Fruit fly (Drosophila melanogaster) whole organism, prepupa: ENCODE data around the gene CG15201.

Experiments
- Blimp-1 ChIP-seq: fragments of 200-800 bp; sonication (Bioruptor generic); optimal IDR thresholded peaks from 3 replicates; lab custom pipeline; 2017; ENCODE audit warnings: missing biosample characterization, missing genetic modification characterization, mild to moderate bottlenecking, moderate library complexity, missing genetic modification reagents
- CG10631 ChIP-seq: fragments of 200-800 bp; sonication (Bioruptor generic); optimal IDR thresholded peaks from 2 replicates; lab custom pipeline; 2016; ENCODE audit warnings: missing biosample characterization, missing genetic modification characterization
- CG11294 ChIP-seq: fragments of 200-800 bp; sonication (Bioruptor generic); IDR thresholded peaks from 2 replicates; pipeline ENCODE4 v1.3.6; 2022; ENCODE audit warnings: missing biosample characterization, missing genetic modification characterization
- CG11762 ChIP-seq: fragments of 200-800 bp; sonication (Bioruptor generic); optimal IDR thresholded peaks from 3 replicates; lab custom pipeline; 2016; ENCODE audit warnings: missing biosample characterization, missing genetic modification characterization; ENCODE audit not compliant: insufficient read depth
- CG15336 ChIP-seq: fragments of 200-800 bp; sonication (Bioruptor generic); IDR thresholded peaks from 2 replicates; pipeline ENCODE4 v1.3.6; 2022; ENCODE audit warnings: missing biosample characterization, missing genetic modification characterization
- CG16779 ChIP-seq: fragments of 200-800 bp; sonication (Bioruptor generic); optimal IDR thresholded peaks from 3 replicates; lab custom pipeline; 2017; ENCODE audit warnings: missing biosample characterization, mild to moderate bottlenecking, missing genetic modification characterization
- CG3032 ChIP-seq: fragments of 200-800 bp; optimal IDR thresholded peaks from 2 replicates; lab custom pipeline; 2019; ENCODE audit warnings: missing biosample characterization, mild to moderate bottlenecking, missing genetic modification characterization, moderate library complexity
- CG31627 ChIP-seq: fragments of 200-800 bp; sonication (Bioruptor generic); optimal IDR thresholded peaks from 3 replicates; lab custom pipeline; 2016; ENCODE audit warnings: missing biosample characterization, missing genetic modification characterization
- CG3919 ChIP-seq: fragments of 200-800 bp; sonication (Bioruptor generic); optimal IDR thresholded peaks from 3 replicates; lab custom pipeline; 2016; ENCODE audit warnings: missing biosample characterization, missing genetic modification characterization
- CG4318 ChIP-seq: fragments of 200-800 bp; sonication (Bioruptor generic); optimal IDR thresholded peaks from 3 replicates; lab custom pipeline; 2017; ENCODE audit warnings: missing biosample characterization, mild to moderate bottlenecking, missing genetic modification characterization
- CG6163 ChIP-seq: fragments of 200-800 bp; sonication (Bioruptor generic); IDR thresholded peaks from 3 replicates; pipeline ENCODE4 v1.3.6; 2022; ENCODE audit warnings: missing biosample characterization, missing genetic modification characterization
- CG6276 ChIP-seq: fragments of 200-800 bp; sonication (Bioruptor generic); optimal IDR thresholded peaks from 2 replicates; lab custom pipeline; 2017; ENCODE audit warnings: missing biosample characterization, mild to moderate bottlenecking, missing genetic modification characterization
- CG6808 ChIP-seq: fragments of 200-800 bp; sonication (Bioruptor generic); optimal IDR thresholded peaks from 3 replicates; lab custom pipeline; 2017; ENCODE audit warnings: missing biosample characterization, missing genetic modification characterization, mild to moderate bottlenecking, moderate library complexity, missing genetic modification reagents
- CG6854 ChIP-seq: fragments of 200-800 bp; sonication (Bioruptor generic); optimal IDR thresholded peaks from 2 replicates; lab custom pipeline; 2017; ENCODE audit warnings: missing biosample characterization, mild to moderate bottlenecking, missing genetic modification characterization
- CG8119 ChIP-seq: fragments of 200-800 bp; sonication (Bioruptor generic); IDR thresholded peaks from 3 replicates; pipeline ENCODE4 v1.3.6; 2022; ENCODE audit warnings: missing biosample characterization, missing genetic modification characterization
- CG8319 ChIP-seq: fragments of 200-800 bp; sonication (Bioruptor generic); optimal IDR thresholded peaks from 3 replicates; lab custom pipeline; 2016; ENCODE audit warnings: missing biosample characterization, missing genetic modification characterization
- CG8632 ChIP-seq: fragments of 200-800 bp; sonication (Bioruptor generic); optimal IDR thresholded peaks from 3 replicates; lab custom pipeline; 2016; ENCODE audit warnings: missing biosample characterization, missing genetic modification characterization
- Eip78C ChIP-seq: fragments of 200-800 bp; sonication (Bioruptor generic); peaks from one replicate; lab custom pipeline; 2016; ENCODE audit warnings: missing biosample characterization, missing genetic modification characterization
- Eip93F ChIP-seq: fragments of 200-800 bp; sonication (Bioruptor generic); optimal IDR thresholded peaks from 2 replicates; lab custom pipeline; 2016; ENCODE audit warnings: missing biosample characterization, mild to moderate bottlenecking, missing genetic modification characterization
- Ets21C ChIP-seq: fragments of 200-800 bp; sonication (Bioruptor generic); optimal IDR thresholded peaks from 3 replicates; lab custom pipeline; 2016; ENCODE audit warnings: missing biosample characterization, missing genetic modification characterization
- Gug ChIP-seq: fragments of 200-800 bp; sonication (Bioruptor generic); IDR thresholded peaks from 2 replicates; pipeline ENCODE4 v1.3.6; 2022; ENCODE audit warnings: missing biosample characterization, missing genetic modification characterization
- Hr38 ChIP-seq: sonication (Bioruptor generic); optimal IDR thresholded peaks from 2 replicates; lab custom pipeline; 2016; ENCODE audit warnings: missing biosample characterization, missing genetic modification characterization
- Lpt ChIP-seq: fragments of 200-800 bp; sonication (Bioruptor generic); optimal IDR thresholded peaks from 3 replicates; lab custom pipeline; 2016; ENCODE audit warnings: missing biosample characterization, missing genetic modification characterization
- Met ChIP-seq: fragments of 200-800 bp; sonication (Bioruptor generic); optimal IDR thresholded peaks from 3 replicates; lab custom pipeline; 2016; ENCODE audit warnings: missing biosample characterization, missing genetic modification characterization
- Smox ChIP-seq: fragments of 200-800 bp; sonication (Bioruptor generic); optimal IDR thresholded peaks from 3 replicates; lab custom pipeline; 2016; ENCODE audit warnings: missing biosample characterization, missing genetic modification characterization
- Sox102F ChIP-seq: fragments of 200-800 bp; sonication (Bioruptor generic); optimal IDR thresholded peaks from 2 replicates; lab custom pipeline; 2016; ENCODE audit warnings: missing biosample characterization, mild to moderate bottlenecking, missing genetic modification characterization
- Sox14 ChIP-seq: fragments of 200-800 bp; sonication (Bioruptor generic); optimal IDR thresholded peaks from 3 replicates; lab custom pipeline; 2016; ENCODE audit warnings: missing biosample characterization, missing genetic modification characterization
- Sox15 ChIP-seq: fragments of 200-800 bp; sonication (Bioruptor generic); optimal IDR thresholded peaks from 3 replicates; lab custom pipeline; 2016; ENCODE audit warnings: missing biosample characterization, missing genetic modification characterization
- achi ChIP-seq: fragments of 200-800 bp; sonication (Bioruptor generic); optimal IDR thresholded peaks from 3 replicates; lab custom pipeline; 2016; ENCODE audit warnings: missing biosample characterization, missing genetic modification characterization
- acj6 ChIP-seq: fragments of 200-800 bp; sonication (Bioruptor generic); optimal IDR thresholded peaks from 3 replicates; lab custom pipeline; 2016; ENCODE audit warnings: missing biosample characterization, missing genetic modification characterization
- dsx ChIP-seq: fragments of 200-800 bp; optimal IDR thresholded peaks from 3 replicates; lab custom pipeline; 2019; ENCODE audit warnings: missing biosample characterization, mild to moderate bottlenecking, missing genetic modification characterization, moderate library complexity; ENCODE audit not compliant: poor library complexity, severe bottlenecking
- eg ChIP-seq: fragments of 200-800 bp; sonication (Bioruptor generic); IDR thresholded peaks from 3 replicates; pipeline ENCODE4 v1.3.6; 2022; ENCODE audit warnings: missing biosample characterization, missing genetic modification characterization
- fd59A ChIP-seq: fragments of 200-800 bp; sonication (Bioruptor generic); optimal IDR thresholded peaks from 2 replicates; lab custom pipeline; 2017; ENCODE audit warnings: missing biosample characterization, mild to moderate bottlenecking, missing genetic modification characterization, missing genetic modification reagents
- fd85E ChIP-seq: fragments of 200-800 bp; sonication (Bioruptor generic); optimal IDR thresholded peaks from 3 replicates; lab custom pipeline; 2016; ENCODE audit warnings: missing biosample characterization, missing genetic modification characterization
- lz ChIP-seq: fragments of 200-800 bp; sonication (Bioruptor generic); optimal IDR thresholded peaks from 3 replicates; lab custom pipeline; 2016; ENCODE audit warnings: missing biosample characterization, missing genetic modification characterization
- pdm3 ChIP-seq: fragments of 200-800 bp; sonication (Bioruptor generic); optimal IDR thresholded peaks from 3 replicates; lab custom pipeline; 2016; ENCODE audit warnings: missing biosample characterization, missing genetic modification characterization
- salr ChIP-seq, 2 experiments: fragments of 200-800 bp; sonication (Bioruptor generic); optimal IDR thresholded peaks; 3 replicates each; lab custom pipeline; 2016 to 2018; ENCODE audit warnings: missing biosample characterization in 2 of 2, missing genetic modification characterization in 2 of 2, mild to moderate bottlenecking in 1 of 2
- spab ChIP-seq: fragments of 200-800 bp; sonication (Bioruptor generic); optimal IDR thresholded peaks from 2 replicates; lab custom pipeline; 2017; ENCODE audit warnings: missing biosample characterization, mild to moderate bottlenecking, missing genetic modification characterization, missing genetic modification reagents
- ss ChIP-seq, 2 experiments: fragments of 200-800 bp; sonication (Bioruptor generic); optimal IDR thresholded peaks; 2 replicates in 1 of 2; 3 replicates in 1 of 2; lab custom pipeline; 2017 to 2018; ENCODE audit warnings: mild to moderate bottlenecking in 2 of 2, missing biosample characterization in 2 of 2, missing genetic modification characterization in 2 of 2, moderate library complexity in 1 of 2
- svp ChIP-seq: fragments of 200-800 bp; sonication (Bioruptor generic); peaks from one replicate; lab custom pipeline; 2016; ENCODE audit warnings: missing biosample characterization, missing genetic modification characterization
- topi ChIP-seq: fragments of 200-800 bp; sonication (Bioruptor generic); optimal IDR thresholded peaks from 3 replicates; lab custom pipeline; 2016; ENCODE audit warnings: missing biosample characterization, missing genetic modification characterization
- vri ChIP-seq: fragments of 200-800 bp; sonication (Bioruptor generic); optimal IDR thresholded peaks from 3 replicates; lab custom pipeline; 2016; ENCODE audit warnings: missing biosample characterization, mild to moderate bottlenecking, missing genetic modification characterization

The CG15201 gene

DNA sequence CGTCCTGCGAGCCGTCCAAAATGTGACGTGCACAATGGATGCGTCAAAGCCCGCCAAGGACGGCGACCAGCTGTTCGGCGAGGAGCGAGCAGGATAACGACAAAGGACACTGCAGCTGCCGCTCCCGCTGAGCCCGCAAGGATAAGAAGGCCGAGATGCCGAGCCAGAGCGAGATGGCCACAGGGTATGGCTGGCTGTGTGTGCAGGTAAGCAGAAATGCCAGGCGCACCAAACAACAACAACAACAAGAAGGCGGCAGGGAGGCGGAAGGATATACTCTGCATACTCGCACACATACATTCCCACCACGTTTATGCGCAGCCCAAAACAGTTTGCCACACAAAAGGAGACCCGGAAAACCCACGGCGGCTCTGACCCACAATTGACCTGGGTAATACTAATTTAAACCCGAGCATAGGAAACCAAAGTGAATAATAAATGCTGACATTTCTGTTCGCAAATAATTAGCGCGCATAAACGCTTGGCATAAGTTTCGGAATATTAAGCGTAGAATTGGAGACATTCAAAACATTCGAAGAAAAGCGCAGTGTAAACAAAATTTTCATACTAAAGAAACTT is 2.8 kb downstream of the CG15201 start (continued):
- TF ChIP-seq fd85E: no peak
- no peak for TF ChIP-seq Sox15
- TF ChIP-seq CG3032 (tag; lab: Kevin White, UChicago): peak; percentile 29
- TF ChIP-seq ss (GFP tag; optimal IDR thresholded peaks at IDR 0.05; lab: Kevin White, UChicago): peak in 1 of 2 experiments; percentile 61
- TF ChIP-seq Hr38 (GFP tag; lab: Kevin White, UChicago): no peak
- TF ChIP-seq Sox14: peak; percentile 7
- peak; percentile 8 for TF ChIP-seq Smox (GFP tag; lab: Kevin White, UChicago)
- no peak for TF ChIP-seq spab (GFP tag; lab: Kevin White, UChicago)

dm6 chrX:11147553-11148067 is 3.7 kb downstream of the CG15201 start:
- TF ChIP-seq Met (GFP tag; lab: Kevin White, UChicago) (no peak), CG6808 (GFP tag; lab: Kevin White, UChicago) (peak; percentile 3), Sox102F (GFP tag; lab: Kevin White, UChicago) (peak; percentile 1), CG8119 (GFP tag; lab: Robert Waterston, UW) (peak; percentile 28; the same call in 1 of the 3 replicates), Eip78C (GFP tag; lab: Kevin White, UChicago) (peak; percentile 30), topi (no peak), CG15336 (GFP tag; lab: Robert Waterston, UW) (0 out of 2 replicates have a peak, but pooled peaks have one; percentile 7), CG8319 (GFP tag; lab: Kevin White, UChicago) (no peak), dsx (GFP tag; lab: Kevin White, UChicago) (no peak), fd59A (GFP tag; lab: Kevin White, UChicago) (no peak), CG6276 (peak; percentile 13), vri (GFP tag; lab: Kevin White, UChicago) (no peak), CG6163 (GFP tag; lab: Robert Waterston, UW) (0 out of 3 replicates have a peak, but pooled peaks have one; percentile 5), CG10631 (no peak), CG11762 (GFP tag; lab: Kevin White, UChicago) (no peak)

DNA sequence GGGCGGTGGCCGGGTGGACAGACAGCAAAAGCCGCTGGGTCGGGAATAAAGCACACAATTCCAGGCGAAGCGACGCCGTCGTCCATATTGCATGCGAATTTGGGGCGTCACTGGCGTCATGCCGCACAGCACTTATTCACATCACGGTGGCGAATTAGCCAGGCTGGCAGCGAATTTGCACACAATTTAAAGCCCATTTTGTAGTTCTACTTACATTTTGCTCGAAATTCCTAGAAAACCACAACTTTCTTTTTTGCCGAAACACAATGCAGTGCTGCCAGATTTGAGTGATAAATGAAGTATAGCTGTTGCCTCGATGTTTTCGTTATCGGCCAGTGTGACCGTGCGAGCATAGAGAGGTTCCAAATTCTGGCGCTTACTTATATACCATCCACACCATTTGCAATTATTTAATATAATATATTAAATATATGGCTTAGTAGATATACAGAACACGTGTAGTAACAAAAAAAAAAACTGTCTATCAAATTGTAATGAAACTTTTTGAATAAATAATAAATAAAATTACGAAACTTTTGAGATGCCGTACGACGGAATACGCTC is 4.4 kb downstream of the CG15201 start, which contains the start of gene Ran:
Gene Ran, minus strand, starts transcription at position 445 of the 564 bp plus-strand sequence.
- no peak for TF ChIP-seq Smox (GFP tag; lab: Kevin White, UChicago)
- TF ChIP-seq eg (GFP tag; lab: Robert Waterston, UW): 0 out of 3 replicates have a peak, but pooled peaks have one; percentile 15
- TF ChIP-seq CG6163 (GFP tag; lab: Robert Waterston, UW): peak; percentile 34; the same call in 1 of the 3 replicates
- peak; percentile 44 for TF ChIP-seq CG6854 (GFP tag; lab: Kevin White, UChicago)
- TF ChIP-seq svp (GFP tag; lab: Kevin White, UChicago): peak; percentile 24

DNA sequence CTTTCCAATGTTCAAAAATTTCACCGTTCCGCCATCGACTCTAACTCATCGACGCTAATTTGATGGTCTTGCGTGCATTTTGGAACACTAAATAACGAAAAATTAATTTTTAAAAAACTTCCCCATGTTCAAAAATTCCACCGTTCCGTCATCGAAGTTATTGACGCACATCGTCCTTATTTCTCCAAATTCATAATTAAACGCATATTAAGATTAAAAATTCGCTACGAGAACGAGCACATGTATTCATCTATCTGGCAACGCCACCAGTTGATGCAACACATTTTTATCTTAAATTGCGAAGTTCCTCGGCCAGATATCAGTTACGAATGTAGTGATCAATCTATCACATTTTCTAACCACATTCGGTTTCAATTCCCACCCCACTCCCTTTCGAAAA is 5.3 kb downstream of the CG15201 start, which contains the start of gene Lint-1:
Gene Lint-1, plus strand, starts transcription at position 123 of the 400 bp plus-strand sequence.
- TF ChIP-seq fd85E (no peak), CG4318 (GFP tag; lab: Kevin White, UChicago) (no peak), salr (GFP tag; optimal IDR thresholded peaks at IDR 0.05; lab: Kevin White, UChicago) (no peak), CG8119 (GFP tag; lab: Robert Waterston, UW) (no peak), Sox102F (GFP tag; lab: Kevin White, UChicago) (peak; percentile 13), CG3032 (tag; lab: Kevin White, UChicago) (no peak), CG3919 (GFP tag; lab: Kevin White, UChicago) (peak; percentile 5), CG8632 (peak; percentile 5), spab (GFP tag; lab: Kevin White, UChicago) (no peak), CG31627 (peak; percentile 48), Eip78C (GFP tag; lab: Kevin White, UChicago) (peak; percentile 60), CG15336 (GFP tag; lab: Robert Waterston, UW) (no peak), Blimp-1 (no peak), CG11294 (GFP tag; lab: Robert Waterston, UW) (no peak), eg (GFP tag; lab: Robert Waterston, UW) (0 out of 3 replicates have a peak, but pooled peaks have one; percentile 24), achi (peak; percentile 3), acj6 (GFP tag; lab: Kevin White, UChicago) (peak; percentile 23), Gug (no peak), CG16779 (tag; lab: Kevin White, UChicago) (no peak), pdm3 (GFP tag; lab: Kevin White, UChicago) (peak; percentile 49), lz (GFP tag; lab: Kevin White, UChicago) (peak; percentile 54), Eip93F (no peak), Lpt (no peak), Ets21C (GFP tag; lab: Kevin White, UChicago) (peak; percentile 18), topi (peak; percentile 40), svp (GFP tag; lab: Kevin White, UChicago) (peak; percentile 69), vri (GFP tag; lab: Kevin White, UChicago) (peak; percentile 54), Hr38 (GFP tag; lab: Kevin White, UChicago) (no peak), CG10631 (peak; percentile 5)
